Fruit fly (Drosophila melanogaster): ENCODE results near the gene Stip1.

The Stip1 gene

dm6 chr2L:294452-295362 lies at the start of gene Stip1, which contains the start of gene U2af38 (continued):
- no peak for TF ChIP-seq CG18476 (GFP tag; optimal IDR thresholded peaks at IDR 0.05)
- TF ChIP-seq CG3847 (GFP tag; IDR thresholded peaks at IDR 0.05) = peak; percentile 55
- peak; percentile 50 for TF ChIP-seq phol (tag; optimal IDR thresholded peaks at IDR 0.05)
- peak; percentile 6 for TF ChIP-seq zfh2 (GFP tag; optimal IDR thresholded peaks at IDR 0.05)
- no peak for TF ChIP-seq CG4404 (GFP tag; IDR thresholded peaks at IDR 0.05)
- TF ChIP-seq CG2120 (GFP tag; optimal IDR thresholded peaks at IDR 0.05) = peak; percentile 54
- TF ChIP-seq chif (GFP tag; optimal IDR thresholded peaks at IDR 0.05) = no peak
- peak; percentile 21 for TF ChIP-seq chn (GFP tag; optimal IDR thresholded peaks at IDR 0.05)
- peak; percentile 80 for TF ChIP-seq CG13287 (GFP tag; IDR thresholded peaks at IDR 0.05; ENCODE audit: partially characterized antibody)
- TF ChIP-seq fru (optimal IDR thresholded peaks at IDR 0.05) = no peak
- TF ChIP-seq da (GFP tag; optimal IDR thresholded peaks at IDR 0.05) = no peak
- TF ChIP-seq sr (GFP tag; IDR thresholded peaks at IDR 0.05) = no peak
- TF ChIP-seq pros (GFP tag; optimal IDR thresholded peaks at IDR 0.05) = no peak
- no peak for TF ChIP-seq Lpt (GFP tag; optimal IDR thresholded peaks at IDR 0.05)
- TF ChIP-seq insv (GFP tag; optimal IDR thresholded peaks at IDR 0.05) = no peak
- peak; percentile 70 for TF ChIP-seq CG16813 (GFP tag; IDR thresholded peaks at IDR 0.05; ENCODE audit: partially characterized antibody)
- no peak for TF ChIP-seq CG6175 (GFP tag; IDR thresholded peaks at IDR 0.05)
- no peak for TF ChIP-seq B-H1 (GFP tag; IDR thresholded peaks at IDR 0.05)
- TF ChIP-seq CG34422 (GFP tag; IDR thresholded peaks at IDR 0.05) = peak; percentile 68; the same call in 2 of the 3 replicates
- no peak for TF ChIP-seq CG7928 (GFP tag; optimal IDR thresholded peaks at IDR 0.05)
- no peak for TF ChIP-seq CG33213 (GFP tag; optimal IDR thresholded peaks at IDR 0.05)
- TF ChIP-seq CG11560 (tag; IDR thresholded peaks at IDR 0.05) = no peak
- peak; percentile 11 for TF ChIP-seq Fer2 (tag; optimal IDR thresholded peaks at IDR 0.05)
- no peak for TF ChIP-seq CG10147 (GFP tag; optimal IDR thresholded peaks at IDR 0.05)
- no peak for TF ChIP-seq CG17912 (GFP tag; optimal IDR thresholded peaks at IDR 0.05)
- TF ChIP-seq Rfx (GFP tag; IDR thresholded peaks at IDR 0.05) = peak; percentile 38
- no peak for TF ChIP-seq ems (GFP tag; optimal IDR thresholded peaks at IDR 0.05)
- no peak for TF ChIP-seq tna (GFP tag; IDR thresholded peaks at IDR 0.05; ENCODE audit: partially characterized antibody)
- peak; percentile 2 for TF ChIP-seq CG8944 (GFP tag; optimal IDR thresholded peaks at IDR 0.05)
- TF ChIP-seq chm (GFP tag; IDR thresholded peaks at IDR 0.05) = no peak
- TF ChIP-seq CG16815 (GFP tag; optimal IDR thresholded peaks at IDR 0.05) = no peak
- TF ChIP-seq caup (GFP tag; optimal IDR thresholded peaks at IDR 0.05; ENCODE audit: severe bottlenecking) = no peak
- no peak for TF ChIP-seq CG10274 (GFP tag; optimal IDR thresholded peaks at IDR 0.05)
- 0 out of 3 replicates have a peak, but pooled peaks have one; percentile 34 for TF ChIP-seq ken (GFP tag; IDR thresholded peaks at IDR 0.05)
- TF ChIP-seq HLH54F (GFP tag; optimal IDR thresholded peaks at IDR 0.05) = no peak
- peak; percentile 66 for TF ChIP-seq CG10543 (GFP tag; optimal IDR thresholded peaks at IDR 0.05)
- TF ChIP-seq sd (tag; optimal IDR thresholded peaks at IDR 0.05) = peak; percentile 59
- TF ChIP-seq repo (GFP tag; optimal IDR thresholded peaks at IDR 0.05) = no peak
- TF ChIP-seq lab (GFP tag; optimal IDR thresholded peaks at IDR 0.05) = no peak
- TF ChIP-seq Aef1 (GFP tag; IDR thresholded peaks at IDR 0.05) = no peak
- no peak for TF ChIP-seq CG15696 (tag; optimal IDR thresholded peaks at IDR 0.05)
- no peak for TF ChIP-seq NC2β (GFP tag; optimal IDR thresholded peaks at IDR 0.05)
- TF ChIP-seq CG2678 (tag; optimal IDR thresholded peaks at IDR 0.05) = peak; percentile 41
- peak; percentile 7 for TF ChIP-seq nerfin-1 (tag; optimal IDR thresholded peaks at IDR 0.05)
- no peak for TF ChIP-seq CG12071 (GFP tag; optimal IDR thresholded peaks at IDR 0.05)
- TF ChIP-seq Blimp-1 (GFP tag; optimal IDR thresholded peaks at IDR 0.05) = no peak
- no peak for TF ChIP-seq CG11696 (GFP tag; IDR thresholded peaks at IDR 0.05)
- TF ChIP-seq Six4 (GFP tag; optimal IDR thresholded peaks at IDR 0.05) = no peak
- TF ChIP-seq Doc2 (GFP tag; IDR thresholded peaks at IDR 0.05) = no peak
